Worm (Caenorhabditis elegans): ENCODE measurements around the gene srsy-1.

The srsy-1 gene

DNA sequence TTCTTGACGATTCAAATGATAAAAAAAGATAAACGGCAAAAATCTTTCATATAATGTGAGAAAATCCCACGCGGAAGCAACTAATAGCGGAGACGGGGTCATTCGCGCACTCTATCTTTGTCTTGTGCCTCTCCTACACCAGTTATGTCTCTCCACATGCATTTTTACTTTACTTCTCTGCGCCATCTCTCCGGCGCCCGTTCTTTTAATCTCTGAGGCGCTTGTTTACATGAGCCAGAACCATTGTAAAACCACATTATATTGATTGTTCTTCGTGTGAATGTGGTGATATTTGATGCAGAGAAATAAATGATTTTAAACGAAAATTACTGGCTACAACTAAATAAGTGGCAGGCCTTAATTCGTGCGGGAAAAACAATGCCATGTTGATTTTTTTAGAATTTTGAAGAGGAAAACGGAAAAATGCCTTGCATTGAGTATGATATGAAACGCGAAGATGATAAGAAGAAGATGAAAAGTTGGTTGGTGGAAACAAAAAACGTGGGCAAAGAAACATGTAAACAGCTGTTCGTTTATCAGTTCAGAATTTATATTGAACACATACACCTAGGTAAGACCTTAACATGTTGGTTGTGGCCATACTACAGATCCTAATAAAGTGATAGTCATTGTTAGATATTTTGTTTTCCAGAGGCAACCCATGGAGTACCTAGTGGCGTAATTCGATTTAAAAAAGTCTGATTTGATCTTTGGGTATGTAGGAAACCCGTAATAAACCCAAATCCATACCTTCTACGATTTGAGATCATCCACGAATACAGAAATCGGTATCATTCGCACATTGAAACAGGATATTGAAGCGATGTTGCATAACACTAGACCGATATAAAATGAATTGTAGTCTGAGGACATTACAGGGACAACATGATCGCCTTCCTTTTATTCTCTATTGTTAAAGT, 23.2 kb upstream of the srsy-1 start, which contains the start of gene C04G6.2 (continued):
- peak; percentile 36 for TF ChIP-seq mxl-3 (GFP tag; optimal IDR thresholded peaks at IDR 0.05)
- TF ChIP-seq hlh-30 (tag; optimal IDR thresholded peaks at IDR 0.05; ENCODE audit: insufficient read depth): peak; percentile 80
- TF ChIP-seq nhr-6 (tag; optimal IDR thresholded peaks at IDR 0.05): peak; percentile 49
- TF ChIP-seq saeg-2 (GFP tag; IDR thresholded peaks at IDR 0.05): no peak
- no peak for TF ChIP-seq aha-1 (tag)
- TF ChIP-seq nhr-76 (tag; optimal IDR thresholded peaks at IDR 0.05): no peak
- TF ChIP-seq ceh-32 (tag; optimal IDR thresholded peaks at IDR 0.05; ENCODE audit: poor library complexity): no peak
- no peak for TF ChIP-seq Y5F2A.4 (GFP tag; optimal IDR thresholded peaks at IDR 0.05)
- TF ChIP-seq egl-43 (GFP tag; IDR thresholded peaks at IDR 0.05): no peak
- no peak for TF ChIP-seq aly-2 (tag; optimal IDR thresholded peaks at IDR 0.05)
- TF ChIP-seq mdl-1 (tag; optimal IDR thresholded peaks at IDR 0.05): peak; percentile 18 to 67
- peak in 1 of 2 experiments; percentile 17 for TF ChIP-seq lsy-2 (tag; optimal IDR thresholded peaks at IDR 0.05)
- TF ChIP-seq mxl-2 (GFP tag; conservative IDR thresholded peaks at IDR 0.05): no peak
- TF ChIP-seq ceh-20 (GFP tag; IDR thresholded peaks at IDR 0.05): no peak
- TF ChIP-seq F49E8.2 (tag; optimal IDR thresholded peaks at IDR 0.05; ENCODE audit: borderline replicate concordance): no peak
- TF ChIP-seq fos-1 (tag; optimal IDR thresholded peaks at IDR 0.05): no peak
- TF ChIP-seq D1046.2 (GFP tag; IDR thresholded peaks at IDR 0.05): no peak
- TF ChIP-seq madf-9 (GFP tag; conservative IDR thresholded peaks at IDR 0.05): no peak
- no peak for TF ChIP-seq daf-8 (GFP tag; IDR thresholded peaks at IDR 0.05)
- TF ChIP-seq dmd-6 (GFP tag; IDR thresholded peaks at IDR 0.05): peak; percentile 30; the same call in 1 of the 2 replicates
- TF ChIP-seq nhr-41 (GFP tag; IDR thresholded peaks at IDR 0.05): no peak
- TF ChIP-seq egl-27 (tag; optimal IDR thresholded peaks at IDR 0.05): no peak
- no peak for TF ChIP-seq nhr-111 (GFP tag; optimal IDR thresholded peaks at IDR 0.05)
- no peak for TF ChIP-seq set-16 (GFP tag; IDR thresholded peaks at IDR 0.05)
- TF ChIP-seq fkh-10 (GFP tag; optimal IDR thresholded peaks at IDR 0.05): no peak
- no peak for TF ChIP-seq lim-7 (GFP tag; IDR thresholded peaks at IDR 0.05)
- TF ChIP-seq ceh-62 (tag; optimal IDR thresholded peaks at IDR 0.05): no peak
- TF ChIP-seq daf-16 (GFP tag; optimal IDR thresholded peaks at IDR 0.05): peak in 1 of 2 experiments; percentile 3
- peak; percentile 81 for TF ChIP-seq daf-16 (tag; optimal IDR thresholded peaks at IDR 0.05)
- no peak for TF ChIP-seq snpc-1.2 (GFP tag; IDR thresholded peaks at IDR 0.05)
- no peak for TF ChIP-seq duxl-1 (tag; optimal IDR thresholded peaks at IDR 0.05; ENCODE audit: poor library complexity)
- peak in 1 of 2 experiments; percentile 45 for TF ChIP-seq unc-62 (GFP tag; optimal IDR thresholded peaks at IDR 0.05 in 1 of 2)
- no peak for TF ChIP-seq unc-62 (tag; optimal IDR thresholded peaks at IDR 0.05)
- TF ChIP-seq F26F4.8 (GFP tag; conservative IDR thresholded peaks at IDR 0.05): no peak
- TF ChIP-seq T26A8.4 (GFP tag; IDR thresholded peaks at IDR 0.05): no peak
- TF ChIP-seq arid-1 (GFP tag; conservative IDR thresholded peaks at IDR 0.05): no peak
- TF ChIP-seq nhr-237 (tag; optimal IDR thresholded peaks at IDR 0.05): no peak
- no peak for TF ChIP-seq R02D3.7 (tag; optimal IDR thresholded peaks at IDR 0.05)
- no peak for TF ChIP-seq madf-5 (GFP tag; IDR thresholded peaks at IDR 0.05)
- peak; percentile 71 for TF ChIP-seq mes-2 (tag; optimal IDR thresholded peaks at IDR 0.05; ENCODE audit: poor library complexity, severe bottlenecking)
- TF ChIP-seq rbr-2 (tag; optimal IDR thresholded peaks at IDR 0.05): peak; percentile 40
- no peak for TF ChIP-seq ztf-7 (tag; optimal IDR thresholded peaks at IDR 0.05)
- no peak for TF ChIP-seq php-3 (GFP tag; IDR thresholded peaks at IDR 0.05)
- TF ChIP-seq vab-7 (GFP tag; IDR thresholded peaks at IDR 0.05): no peak
- TF ChIP-seq daf-19 (GFP tag; conservative IDR thresholded peaks at IDR 0.05): no peak
- TF ChIP-seq nhr-77 (tag; optimal IDR thresholded peaks at IDR 0.05): no peak
- 0 out of 2 replicates have a peak, but pooled peaks have one; percentile 5 for TF ChIP-seq tra-1 (GFP tag; IDR thresholded peaks at IDR 0.05)
- TF ChIP-seq nhr-48 (tag; optimal IDR thresholded peaks at IDR 0.05): peak; percentile 16
- peak; percentile 75 for TF ChIP-seq hlh-11 (tag; optimal IDR thresholded peaks at IDR 0.05)
- TF ChIP-seq hif-1 (tag; optimal IDR thresholded peaks at IDR 0.05): no peak
